Fruit fly (Drosophila melanogaster) whole organism, embryonic: Measurements from ENCODE around the gene CG3348.

Source experiments
- ATbp ChIP-seq: fragments of 200-800 bp; sonication (Bioruptor generic); optimal IDR thresholded peaks from 2 replicates; lab custom pipeline; 2017; ENCODE audit warnings: missing biosample characterization, mild to moderate bottlenecking, missing genetic modification characterization, missing genetic modification reagents
- Adf1 ChIP-seq: fragments of 200-800 bp; sonication (Bioruptor generic); IDR thresholded peaks from 2 replicates; pipeline ENCODE4 v1.3.6; 2022; ENCODE audit warnings: missing biosample characterization, missing genetic modification characterization
- CG12219 ChIP-seq: fragments of 200-800 bp; sonication (Bioruptor generic); optimal IDR thresholded peaks from 3 replicates; lab custom pipeline; 2018; ENCODE audit warnings: missing biosample characterization, mild to moderate bottlenecking, missing genetic modification characterization
- CG12299 ChIP-seq: fragments of 200-800 bp; sonication (Bioruptor generic); optimal IDR thresholded peaks from 2 replicates; lab custom pipeline; 2018; ENCODE audit warnings: missing biosample characterization, mild to moderate bottlenecking, missing genetic modification characterization
- CG1233 ChIP-seq: fragments of 200-800 bp; sonication (Bioruptor generic); optimal IDR thresholded peaks from 4 replicates; lab custom pipeline; 2018; ENCODE audit warnings: missing biosample characterization, mild to moderate bottlenecking, missing genetic modification characterization
- CG13894 ChIP-seq: fragments of 200-800 bp; sonication (Bioruptor generic); optimal IDR thresholded peaks from 3 replicates; lab custom pipeline; 2018; ENCODE audit warnings: missing biosample characterization, mild to moderate bottlenecking, missing genetic modification characterization, moderate library complexity
- CG15479 ChIP-seq: fragments of 200-800 bp; sonication (Bioruptor generic); optimal IDR thresholded peaks from 3 replicates; lab custom pipeline; 2019; ENCODE audit warnings: missing biosample characterization, mild to moderate bottlenecking, missing genetic modification characterization, moderate library complexity
- CG17361 ChIP-seq: fragments of 200-800 bp; sonication (Bioruptor generic); IDR thresholded peaks from 3 replicates; pipeline ENCODE4 v1.3.6; 2022; ENCODE audit warnings: missing biosample characterization, missing genetic modification characterization
- CG17912 ChIP-seq: fragments of 200-800 bp; sonication (Bioruptor generic); optimal IDR thresholded peaks from 2 replicates; lab custom pipeline; 2018; ENCODE audit warnings: missing biosample characterization, mild to moderate bottlenecking, missing genetic modification characterization
- CG2875 ChIP-seq: fragments of 200-800 bp; sonication (Bioruptor generic); optimal IDR thresholded peaks from 2 replicates; lab custom pipeline; 2017; ENCODE audit warnings: missing biosample characterization, mild to moderate bottlenecking, missing genetic modification characterization, missing genetic modification reagents
- CG33557 ChIP-seq: fragments of 200-800 bp; sonication (Bioruptor generic); optimal IDR thresholded peaks from 2 replicates; lab custom pipeline; 2019; ENCODE audit warnings: missing biosample characterization, mild to moderate bottlenecking, missing genetic modification characterization, moderate library complexity
- CG4360 ChIP-seq: fragments of 200-800 bp; sonication (Bioruptor generic); IDR thresholded peaks from 2 replicates; pipeline ENCODE4 v1.3.6; 2022; ENCODE audit warnings: missing biosample characterization, missing genetic modification characterization
- CG6654 ChIP-seq: fragments of 200-800 bp; sonication (Bioruptor generic); optimal IDR thresholded peaks from 2 replicates; lab custom pipeline; 2017; ENCODE audit warnings: missing biosample characterization, mild to moderate bottlenecking, missing genetic modification characterization
- CG6813 ChIP-seq: fragments of 200-800 bp; sonication (Bioruptor generic); optimal IDR thresholded peaks from 2 replicates; lab custom pipeline; 2017; ENCODE audit warnings: missing biosample characterization, missing genetic modification characterization, mild to moderate bottlenecking, moderate library complexity, missing genetic modification reagents
- CG7372 ChIP-seq: fragments of 200-800 bp; sonication (Bioruptor generic); IDR thresholded peaks from 2 replicates; pipeline ENCODE4 v1.3.6; 2022; ENCODE audit warnings: missing biosample characterization, missing genetic modification characterization
- CG9817 ChIP-seq: fragments of 200-800 bp; sonication (Bioruptor generic); optimal IDR thresholded peaks from 2 replicates; lab custom pipeline; 2018; ENCODE audit warnings: missing biosample characterization, mild to moderate bottlenecking, missing genetic modification characterization, moderate library complexity
- Ets65A ChIP-seq: fragments of 200-800 bp; sonication (Bioruptor generic); peaks from one replicate; lab custom pipeline; 2016; ENCODE audit warnings: missing biosample characterization, missing genetic modification characterization
- HLH4C ChIP-seq: fragments of 200-800 bp; sonication (Bioruptor generic); IDR thresholded peaks from 3 replicates; pipeline ENCODE4 v1.3.6; 2022; ENCODE audit warnings: missing biosample characterization, missing genetic modification characterization; ENCODE audit not compliant: partially characterized antibody
- Hand ChIP-seq: fragments of 200-800 bp; sonication (Bioruptor generic); optimal IDR thresholded peaks from 2 replicates; lab custom pipeline; 2017; ENCODE audit warnings: mild to moderate bottlenecking, missing biosample characterization, missing genetic modification reagents, missing genetic modification characterization
- HmgD ChIP-seq: fragments of 200-800 bp; sonication (Bioruptor generic); optimal IDR thresholded peaks from 3 replicates; lab custom pipeline; 2016; ENCODE audit warnings: missing biosample characterization, missing genetic modification characterization
- Lpt ChIP-seq: fragments of >200 bp; optimal IDR thresholded peaks from 2 replicates; lab custom pipeline; 2018; ENCODE audit warnings: missing biosample characterization, missing genetic modification characterization
- Med ChIP-seq: fragments of 200-800 bp; sonication (Bioruptor generic); peaks from one replicate; lab custom pipeline; 2016; ENCODE audit warnings: missing biosample characterization, missing genetic modification characterization, mild to moderate bottlenecking, inconsistent platforms, moderate library complexity
- Pdp1 ChIP-seq, 2 experiments: fragments of 200-800 bp; sonication (Bioruptor generic); optimal IDR thresholded peaks; 3 replicates each; lab custom pipeline; 2016; ENCODE audit warnings: missing biosample characterization in 2 of 2, missing genetic modification characterization in 2 of 2, mild to moderate bottlenecking in 1 of 2, moderate library complexity in 1 of 2
- Ravus ChIP-seq: fragments of 200-800 bp; sonication (Bioruptor generic); IDR thresholded peaks from 2 replicates; pipeline ENCODE4 v1.3.6; 2022; ENCODE audit warnings: missing biosample characterization, missing genetic modification characterization
- Stat92E ChIP-seq, 3 experiments: fragments of >200 bp in 2 of 3; fragments of 200-800 bp in 1 of 3; sonication (Bioruptor generic) in 1 of 3; optimal IDR thresholded peaks; 2 replicates each; lab custom pipeline; 2017 to 2019; ENCODE audit warnings: missing biosample characterization in 3 of 3, missing genetic modification characterization in 3 of 3, mild to moderate bottlenecking in 1 of 3, moderate library complexity in 1 of 3
- Tbp ChIP-seq: fragments of >200 bp; optimal IDR thresholded peaks from 2 replicates; lab custom pipeline; 2018; ENCODE audit warnings: missing biosample characterization, missing genetic modification characterization
- Xrp1 ChIP-seq: fragments of 200-800 bp; sonication (Bioruptor generic); IDR thresholded peaks from 2 replicates; pipeline ENCODE4 v1.3.6; 2022; ENCODE audit warnings: missing biosample characterization, missing genetic modification characterization
- az2 ChIP-seq: fragments of 200-800 bp; sonication (Bioruptor generic); optimal IDR thresholded peaks from 3 replicates; lab custom pipeline; 2016; ENCODE audit warnings: missing biosample characterization, missing genetic modification characterization
- bsh ChIP-seq, 2 experiments: fragments of 200-800 bp; sonication (Bioruptor generic); optimal IDR thresholded peaks; 2 replicates each; lab custom pipeline; 2017 to 2018; ENCODE audit warnings: mild to moderate bottlenecking in 2 of 2, missing biosample characterization in 2 of 2, missing genetic modification characterization in 2 of 2, moderate library complexity in 1 of 2
- cg ChIP-seq: fragments of 200-800 bp; sonication (Bioruptor generic); optimal IDR thresholded peaks from 3 replicates; lab custom pipeline; 2019; ENCODE audit warnings: missing biosample characterization, mild to moderate bottlenecking, missing genetic modification characterization, moderate library complexity
- disco-r ChIP-seq: fragments of 200-800 bp; sonication (Bioruptor generic); optimal IDR thresholded peaks from 2 replicates; lab custom pipeline; 2016; ENCODE audit warnings: missing biosample characterization, missing genetic modification characterization
- dpn ChIP-seq, 2 experiments: fragments of 200-800 bp; sonication (Bioruptor generic); optimal IDR thresholded peaks; 3 replicates each; lab custom pipeline; 2016; ENCODE audit warnings: missing biosample characterization in 2 of 2, missing genetic modification characterization in 2 of 2
- emc ChIP-seq: fragments of 200-800 bp; sonication (Bioruptor generic); optimal IDR thresholded peaks from 2 replicates; lab custom pipeline; 2016; ENCODE audit warnings: missing biosample characterization, missing genetic modification characterization
- insv ChIP-seq, 2 experiments: fragments of 200-800 bp; sonication (Bioruptor generic); optimal IDR thresholded peaks; 3 replicates each; lab custom pipeline; 2016 to 2018; ENCODE audit warnings: missing biosample characterization in 2 of 2, missing genetic modification characterization in 2 of 2
- jumu ChIP-seq: fragments of 200-800 bp; sonication (Bioruptor generic); optimal IDR thresholded peaks from 3 replicates; lab custom pipeline; 2016; ENCODE audit warnings: missing biosample characterization, missing genetic modification characterization
- lmd ChIP-seq: fragments of 200-800 bp; sonication (Bioruptor generic); IDR thresholded peaks from 2 replicates; pipeline ENCODE4 v1.3.6; 2022; ENCODE audit warnings: missing biosample characterization, missing genetic modification characterization
- mirr ChIP-seq: fragments of 200-800 bp; sonication (Bioruptor generic); optimal IDR thresholded peaks from 3 replicates; lab custom pipeline; 2018; ENCODE audit warnings: missing biosample characterization, mild to moderate bottlenecking, missing genetic modification characterization
- p53 ChIP-seq: fragments of 200-800 bp; sonication (Bioruptor generic); optimal IDR thresholded peaks from 2 replicates; lab custom pipeline; 2016; ENCODE audit warnings: missing biosample characterization, missing genetic modification characterization
- sc ChIP-seq, 3 experiments: fragments of >200 bp in 2 of 3; fragments of 200-800 bp in 1 of 3; sonication (Bioruptor generic) in 1 of 3; optimal IDR thresholded peaks; 2 replicates in 2 of 3; 3 replicates in 1 of 3; lab custom pipeline; 2017; ENCODE audit warnings: mild to moderate bottlenecking in 1 of 3, missing biosample characterization in 1 of 3, missing genetic modification characterization in 1 of 3, missing genetic modification reagents in 1 of 3
- schlank ChIP-seq: fragments of 200-800 bp; sonication (Bioruptor generic); optimal IDR thresholded peaks from 2 replicates; lab custom pipeline; 2018; ENCODE audit warnings: missing biosample characterization, mild to moderate bottlenecking, missing genetic modification characterization
- sens ChIP-seq: fragments of 200-800 bp; sonication (Bioruptor generic); peaks from one replicate; lab custom pipeline; 2016; ENCODE audit warnings: missing biosample characterization, missing genetic modification characterization
- shn ChIP-seq: fragments of 200-800 bp; sonication (Bioruptor generic); optimal IDR thresholded peaks from 3 replicates; lab custom pipeline; 2016; ENCODE audit warnings: missing biosample characterization, missing genetic modification characterization
- sima ChIP-seq: fragments of 200-800 bp; sonication (Bioruptor generic); optimal IDR thresholded peaks from 2 replicates; lab custom pipeline; 2016; ENCODE audit warnings: missing biosample characterization, missing genetic modification characterization
- stc ChIP-seq: fragments of 200-800 bp; sonication (Bioruptor generic); IDR thresholded peaks from 2 replicates; pipeline ENCODE4 v1.3.6; 2022; ENCODE audit warnings: missing biosample characterization, missing genetic modification characterization
- sug ChIP-seq: fragments of 200-800 bp; optimal IDR thresholded peaks from 2 replicates; lab custom pipeline; 2019; ENCODE audit warnings: missing biosample characterization, mild to moderate bottlenecking, missing genetic modification characterization, moderate library complexity
- tll ChIP-seq, 2 experiments: fragments of 200-800 bp in 1 of 2; fragments of >200 bp in 1 of 2; sonication (Bioruptor generic) in 1 of 2; optimal IDR thresholded peaks; 2 replicates each; lab custom pipeline; 2017 to 2019; ENCODE audit warnings: missing biosample characterization in 2 of 2, missing genetic modification characterization in 2 of 2, mild to moderate bottlenecking in 1 of 2, moderate library complexity in 1 of 2
- ttk ChIP-seq: fragments of 200-800 bp; sonication (Bioruptor generic); IDR thresholded peaks from 2 replicates; pipeline ENCODE4 v2.1.2; 2022; ENCODE audit warnings: missing biosample characterization, missing genetic modification characterization
- wek ChIP-seq: fragments of 200-800 bp; sonication (Bioruptor generic); optimal IDR thresholded peaks from 3 replicates; lab custom pipeline; 2018; ENCODE audit warnings: missing biosample characterization, mild to moderate bottlenecking, missing genetic modification characterization, moderate library complexity
- zf30C ChIP-seq: fragments of 200-800 bp; sonication (Bioruptor generic); optimal IDR thresholded peaks from 3 replicates; lab custom pipeline; 2018; ENCODE audit warnings: missing biosample characterization, mild to moderate bottlenecking, missing genetic modification characterization

CG3348 gene

dm6 chr3R:27253921-27254376 lies 38.1 kb downstream of the CG3348 start:
- TF ChIP-seq Ravus (GFP tag; lab: Robert Waterston, UW) (no peak), CG6654 (GFP tag; lab: Kevin White, UChicago) (no peak), schlank (no peak), CG15479 (GFP tag; lab: Kevin White, UChicago) (peak; percentile 11), Pdp1 (GFP tag; optimal IDR thresholded peaks at IDR 0.05; lab: Kevin White, UChicago) (no peak), CG4360 (GFP tag; lab: Robert Waterston, UW) (0 out of 2 replicates have a peak, but pooled peaks have one; percentile 32), CG6813 (peak; percentile 31), ttk (GFP tag; lab: Robert Waterston, UW) (no peak), HmgD (GFP tag; lab: Kevin White, UChicago) (no peak), shn (no peak), cg (GFP tag; lab: Kevin White, UChicago) (peak; percentile 3), disco-r (GFP tag; lab: Kevin White, UChicago) (no peak), bsh (GFP tag; optimal IDR thresholded peaks at IDR 0.05; lab: Kevin White, UChicago) (peak in 1 of 2 experiments; percentile 52), Xrp1 (GFP tag; lab: Robert Waterston, UW) (peak; percentile 24; the same call in 1 of the 2 replicates), CG13894 (tag; lab: Kevin White, UChicago) (no peak), Lpt (no peak), sima (no peak), p53 (GFP tag; lab: Kevin White, UChicago) (no peak), Med (GFP tag; lab: Kevin White, UChicago) (peak; percentile 49), CG1233 (peak; percentile 28), HLH4C (GFP tag; lab: Robert Waterston, UW) (no peak), Tbp (GFP tag; lab: Kevin White, UChicago) (no peak), zf30C (GFP tag; lab: Kevin White, UChicago) (no peak), ATbp (GFP tag; lab: Kevin White, UChicago) (peak; percentile 61), Stat92E (GFP tag; optimal IDR thresholded peaks at IDR 0.05; lab: Kevin White, UChicago) (no peak), sug (tag; lab: Kevin White, UChicago) (peak; percentile 96), CG33557 (GFP tag; lab: Kevin White, UChicago) (no peak), sens (GFP tag; lab: Kevin White, UChicago) (peak; percentile 79), CG17912 (peak; percentile 18), mirr (GFP tag; lab: Kevin White, UChicago) (peak; percentile 32), wek (GFP tag; lab: Kevin White, UChicago) (peak; percentile 22), emc (GFP tag; lab: Kevin White, UChicago) (no peak), Adf1 (no peak), CG12219 (GFP tag; lab: Kevin White, UChicago) (no peak), CG2875 (GFP tag; lab: Kevin White, UChicago) (peak; percentile 41), sc (optimal IDR thresholded peaks at IDR 0.05; lab: Kevin White, UChicago) (no peak), sc (GFP tag; optimal IDR thresholded peaks at IDR 0.05; lab: Kevin White, UChicago) (no peak)

dm6 chr3R:27253136-27253920 lies 38.7 kb downstream of the CG3348 start, which contains the start of gene pll:
pll (minus strand) TSS chr3R:27253182.
- TF ChIP-seq stc (GFP tag; lab: Robert Waterston, UW): peak; percentile 85
- peak; percentile 96 for TF ChIP-seq Ets65A (GFP tag; lab: Kevin White, UChicago)
- TF ChIP-seq dpn (GFP tag; optimal IDR thresholded peaks at IDR 0.05; lab: Kevin White, UChicago): peak; percentile 84 to 90
- TF ChIP-seq CG17361 (GFP tag; lab: Robert Waterston, UW): no peak; the same call in none of the 3 replicates
- TF ChIP-seq tll (GFP tag; optimal IDR thresholded peaks at IDR 0.05; lab: Kevin White, UChicago): peak in 1 of 2 experiments; percentile 44
- peak; percentile 85 for TF ChIP-seq az2
- TF ChIP-seq CG12299 (tag; lab: Kevin White, UChicago): peak; percentile 77
- TF ChIP-seq Hand (GFP tag; lab: Kevin White, UChicago): peak; percentile 23
- peak; percentile 85 for TF ChIP-seq lmd (GFP tag; lab: Robert Waterston, UW)
- peak in 1 of 2 experiments; percentile 47 for TF ChIP-seq insv (GFP tag; optimal IDR thresholded peaks at IDR 0.05; lab: Kevin White, UChicago)
- TF ChIP-seq CG7372 (GFP tag; lab: Robert Waterston, UW): peak; percentile 83
- peak; percentile 47 for TF ChIP-seq jumu (GFP tag; lab: Kevin White, UChicago)
- peak; percentile 81 for TF ChIP-seq CG9817 (tag; lab: Kevin White, UChicago)
